Fruit fly (Drosophila melanogaster): Measurements from ENCODE around the gene indra.

Gene indra

dm6 chr3L:1352065-1352464, 9.9 kb upstream of the indra start (continued):
- peak; percentile 89 for TF ChIP-seq Opbp (GFP tag; IDR thresholded peaks at IDR 0.05; ENCODE audit: partially characterized antibody)
- TF ChIP-seq CG13424 (tag; optimal IDR thresholded peaks at IDR 0.05) = peak; percentile 23
- peak; percentile 15 for TF ChIP-seq zf30C (GFP tag; optimal IDR thresholded peaks at IDR 0.05)
- peak; percentile 67 for TF ChIP-seq gro (GFP tag; optimal IDR thresholded peaks at IDR 0.05)
- peak; percentile 32 for TF ChIP-seq PHDP (tag; optimal IDR thresholded peaks at IDR 0.05)
- peak; percentile 32 for TF ChIP-seq Sry-β (GFP tag; optimal IDR thresholded peaks at IDR 0.05)
- TF ChIP-seq Hr51 (GFP tag; optimal IDR thresholded peaks at IDR 0.05) = peak; percentile 30 to 38
- no peak for TF ChIP-seq grn (GFP tag; optimal IDR thresholded peaks at IDR 0.05)
- no peak for TF ChIP-seq h (optimal IDR thresholded peaks at IDR 0.05)
- peak; percentile 22 for TF ChIP-seq CG3281 (GFP tag; optimal IDR thresholded peaks at IDR 0.05)
- peak; percentile 82 for TF ChIP-seq ci (GFP tag; IDR thresholded peaks at IDR 0.05)
- TF ChIP-seq CG12155 (GFP tag; optimal IDR thresholded peaks at IDR 0.05) = peak; percentile 30
- peak; percentile 86 for TF ChIP-seq sens (GFP tag)
- TF ChIP-seq CG33213 (GFP tag; optimal IDR thresholded peaks at IDR 0.05) = peak; percentile 57
- TF ChIP-seq CG5953 (GFP tag; IDR thresholded peaks at IDR 0.05) = no peak
- TF ChIP-seq CG1024 (GFP tag; IDR thresholded peaks at IDR 0.05) = 0 out of 2 replicates have a peak, but pooled peaks have one; percentile 21
- TF ChIP-seq CG11560 (tag; IDR thresholded peaks at IDR 0.05) = no peak
- TF ChIP-seq pita (GFP tag; optimal IDR thresholded peaks at IDR 0.05) = peak; percentile 34
- peak; percentile 82 for TF ChIP-seq BEAF-32 (GFP tag; optimal IDR thresholded peaks at IDR 0.05)
- TF ChIP-seq BtbVII (GFP tag; optimal IDR thresholded peaks at IDR 0.05) = no peak
- peak; percentile 73 for TF ChIP-seq inv (GFP tag; IDR thresholded peaks at IDR 0.05; ENCODE audit: partially characterized antibody)
- peak; percentile 68 for TF ChIP-seq CG2712 (tag; optimal IDR thresholded peaks at IDR 0.05)
- TF ChIP-seq NFAT (GFP tag; IDR thresholded peaks at IDR 0.05) = peak; percentile 29; the same call in 1 of the 2 replicates
- no peak for TF ChIP-seq CG8290 (GFP tag; optimal IDR thresholded peaks at IDR 0.05)
- TF ChIP-seq CG8290 (tag; optimal IDR thresholded peaks at IDR 0.05) = peak; percentile 43 to 70
- TF ChIP-seq vvl (GFP tag; IDR thresholded peaks at IDR 0.05) = peak; percentile 68
- peak; percentile 36 for TF ChIP-seq CG15696 (tag; optimal IDR thresholded peaks at IDR 0.05)
- no peak for TF ChIP-seq Oaz (GFP tag; IDR thresholded peaks at IDR 0.05)
- 0 out of 2 replicates have a peak, but pooled peaks have one; percentile 14 for TF ChIP-seq Atf6 (GFP tag; IDR thresholded peaks at IDR 0.05)
- no peak for TF ChIP-seq Dref (GFP tag; IDR thresholded peaks at IDR 0.05)
- peak; percentile 46 for TF ChIP-seq CG34376 (GFP tag; optimal IDR thresholded peaks at IDR 0.05)
- peak; percentile 70 for TF ChIP-seq CG7963 (GFP tag; IDR thresholded peaks at IDR 0.05; ENCODE audit: partially characterized antibody)
- TF ChIP-seq otp (GFP tag; IDR thresholded peaks at IDR 0.05) = 0 out of 3 replicates have a peak, but pooled peaks have one; percentile 17
- no peak for TF ChIP-seq Dad (GFP tag; optimal IDR thresholded peaks at IDR 0.05)
- peak; percentile 35 for TF ChIP-seq CG10979 (tag; optimal IDR thresholded peaks at IDR 0.05)
- TF ChIP-seq CG8924 (tag; optimal IDR thresholded peaks at IDR 0.05) = peak; percentile 54
- TF ChIP-seq CG10654 (GFP tag; optimal IDR thresholded peaks at IDR 0.05) = no peak
- TF ChIP-seq CG17361 (GFP tag; IDR thresholded peaks at IDR 0.05) = peak; percentile 40; the same call in 2 of the 3 replicates
- no peak for TF ChIP-seq ase (GFP tag; IDR thresholded peaks at IDR 0.05)
- no peak for TF ChIP-seq ranshi (GFP tag; IDR thresholded peaks at IDR 0.05)
- no peak for TF ChIP-seq wor (GFP tag; IDR thresholded peaks at IDR 0.05)
- peak; percentile 41 for TF ChIP-seq CG2120 (GFP tag; optimal IDR thresholded peaks at IDR 0.05)
- TF ChIP-seq CG9817 (tag; optimal IDR thresholded peaks at IDR 0.05) = peak; percentile 13
- peak; percentile 11; the same call in 1 of the 2 replicates for TF ChIP-seq E2f1 (GFP tag; IDR thresholded peaks at IDR 0.05)
- peak; percentile 6 for TF ChIP-seq Dek (tag; optimal IDR thresholded peaks at IDR 0.05)
- no peak for TF ChIP-seq Mrtf (GFP tag; IDR thresholded peaks at IDR 0.05)
- TF ChIP-seq CG14965 (GFP tag; optimal IDR thresholded peaks at IDR 0.05; ENCODE audit: borderline replicate concordance) = no peak
- peak; percentile 37 for TF ChIP-seq CG18262 (tag; optimal IDR thresholded peaks at IDR 0.05)
- TF ChIP-seq CG33557 (GFP tag; optimal IDR thresholded peaks at IDR 0.05) = peak; percentile 14
- peak; percentile 48 for TF ChIP-seq CG12744 (GFP tag; optimal IDR thresholded peaks at IDR 0.05)
- TF ChIP-seq CG4617 (GFP tag; optimal IDR thresholded peaks at IDR 0.05; ENCODE audit: borderline replicate concordance) = peak; percentile 30

Measured in whole organism, embryonic.